Fruit fly (Drosophila melanogaster) whole organism, embryonic: ENCODE results near the gene Gr89a.

Experiments
- Abd-B ChIP-seq: fragments of 200-800 bp; sonication (Bioruptor generic); optimal IDR thresholded peaks from 2 replicates; lab custom pipeline; 2018; ENCODE audit warnings: missing biosample characterization, mild to moderate bottlenecking, missing genetic modification characterization, moderate library complexity
- Ada2b ChIP-seq: fragments of 200-800 bp; sonication (Bioruptor generic); IDR thresholded peaks from 2 replicates; pipeline ENCODE4 v1.3.6; 2022; ENCODE audit warnings: missing biosample characterization, missing genetic modification characterization
- Adf1 ChIP-seq: fragments of 200-800 bp; sonication (Bioruptor generic); IDR thresholded peaks from 2 replicates; pipeline ENCODE4 v1.3.6; 2022; ENCODE audit warnings: missing biosample characterization, missing genetic modification characterization
- Awh ChIP-seq: fragments of 200-800 bp; sonication (Bioruptor generic); IDR thresholded peaks from 2 replicates; pipeline ENCODE4, ENCODE4 v1.3.6; 2022; ENCODE audit warnings: missing biosample characterization, missing genetic modification characterization
- Blimp-1 ChIP-seq: fragments of 200-800 bp; sonication (Bioruptor generic); optimal IDR thresholded peaks from 3 replicates; lab custom pipeline; 2018; ENCODE audit warnings: missing biosample characterization, missing genetic modification characterization, mild to moderate bottlenecking, moderate library complexity, missing genetic modification reagents
- CG11398 ChIP-seq: fragments of 200-800 bp; sonication (Bioruptor generic); optimal IDR thresholded peaks from 2 replicates; lab custom pipeline; 2016; ENCODE audit warnings: missing biosample characterization, missing genetic modification characterization
- CG11504 ChIP-seq: fragments of 200-800 bp; sonication (Bioruptor generic); optimal IDR thresholded peaks from 3 replicates; lab custom pipeline; 2019; ENCODE audit warnings: missing biosample characterization, mild to moderate bottlenecking, missing genetic modification characterization, moderate library complexity
- CG12071 ChIP-seq: fragments of 200-800 bp; sonication (Bioruptor generic); optimal IDR thresholded peaks from 3 replicates; lab custom pipeline; 2018; ENCODE audit warnings: missing biosample characterization, mild to moderate bottlenecking, missing genetic modification characterization
- CG12659 ChIP-seq: fragments of 200-800 bp; sonication (Bioruptor generic); optimal IDR thresholded peaks from 3 replicates; lab custom pipeline; 2017; ENCODE audit warnings: mild to moderate bottlenecking, missing biosample characterization, missing genetic modification reagents, missing genetic modification characterization
- CG12942 ChIP-seq: fragments of 200-800 bp; sonication (Bioruptor generic); optimal IDR thresholded peaks from 3 replicates; lab custom pipeline; 2016; ENCODE audit warnings: missing biosample characterization, missing genetic modification characterization
- CG15514 ChIP-seq: fragments of 200-800 bp; sonication (Bioruptor generic); optimal IDR thresholded peaks from 3 replicates; lab custom pipeline; 2017; ENCODE audit warnings: missing biosample characterization, missing genetic modification characterization, mild to moderate bottlenecking, moderate library complexity, missing genetic modification reagents
- CG1603 ChIP-seq: fragments of 200-800 bp; sonication (Bioruptor generic); optimal IDR thresholded peaks from 2 replicates; lab custom pipeline; 2019; ENCODE audit warnings: missing biosample characterization, mild to moderate bottlenecking, missing genetic modification characterization, moderate library complexity
- CG2889 ChIP-seq: fragments of 200-800 bp; sonication (Bioruptor generic); IDR thresholded peaks from 3 replicates; pipeline ENCODE4 v1.3.6; 2022; ENCODE audit warnings: missing biosample characterization, missing genetic modification characterization
- CG33213 ChIP-seq: fragments of 200-800 bp; sonication (Bioruptor generic); optimal IDR thresholded peaks from 3 replicates; lab custom pipeline; 2016; ENCODE audit warnings: missing biosample characterization, missing genetic modification characterization
- CG3407 ChIP-seq: fragments of 200-800 bp; sonication (Bioruptor generic); optimal IDR thresholded peaks from 2 replicates; lab custom pipeline; 2018; ENCODE audit warnings: missing biosample characterization, mild to moderate bottlenecking, missing genetic modification characterization
- CG4617 ChIP-seq: fragments of 200-800 bp; sonication (Bioruptor generic); optimal IDR thresholded peaks from 3 replicates; lab custom pipeline; 2016; ENCODE audit warnings: missing biosample characterization, missing genetic modification characterization, borderline replicate concordance
- CG6791 ChIP-seq: fragments of 200-800 bp; sonication (Bioruptor generic); IDR thresholded peaks from 3 replicates; pipeline ENCODE4 v1.3.6; 2022; ENCODE audit warnings: missing biosample characterization, missing genetic modification characterization; ENCODE audit not compliant: partially characterized antibody
- CG8944 ChIP-seq: fragments of 200-800 bp; sonication (Bioruptor generic); optimal IDR thresholded peaks from 3 replicates; lab custom pipeline; 2016; ENCODE audit warnings: missing biosample characterization, missing genetic modification characterization
- Dek ChIP-seq: fragments of 200-800 bp; sonication (Bioruptor generic); optimal IDR thresholded peaks from 3 replicates; lab custom pipeline; 2019; ENCODE audit warnings: missing biosample characterization, mild to moderate bottlenecking, missing genetic modification characterization, moderate library complexity
- Dll ChIP-seq: fragments of 200-800 bp; sonication (Bioruptor generic); IDR thresholded peaks from 4 replicates; pipeline ENCODE4 v1.3.6; 2022; ENCODE audit warnings: missing biosample characterization, missing genetic modification characterization; ENCODE audit not compliant: partially characterized antibody
- ERR ChIP-seq: fragments of 200-800 bp; sonication (Bioruptor generic); optimal IDR thresholded peaks from 2 replicates; lab custom pipeline; 2016; ENCODE audit warnings: missing biosample characterization, missing genetic modification characterization
- Fer1 ChIP-seq: fragments of 200-800 bp; sonication (Bioruptor generic); optimal IDR thresholded peaks from 2 replicates; lab custom pipeline; 2017; ENCODE audit warnings: missing biosample characterization, mild to moderate bottlenecking, missing genetic modification characterization
- GATAe ChIP-seq: fragments of 200-800 bp; sonication (Bioruptor generic); conservative IDR thresholded peaks from 2 replicates; pipeline ENCODE4 v1.3.6; 2022; ENCODE audit warnings: missing biosample characterization, missing genetic modification characterization
- HLH54F ChIP-seq: fragments of 200-800 bp; sonication (Bioruptor generic); optimal IDR thresholded peaks from 3 replicates; lab custom pipeline; 2016; ENCODE audit warnings: missing biosample characterization, missing genetic modification characterization
- Hey ChIP-seq: fragments of 200-800 bp; sonication (Bioruptor generic); optimal IDR thresholded peaks from 3 replicates; lab custom pipeline; 2018; ENCODE audit warnings: missing biosample characterization, mild to moderate bottlenecking, missing genetic modification characterization
- HmgD ChIP-seq: fragments of 200-800 bp; sonication (Bioruptor generic); optimal IDR thresholded peaks from 3 replicates; lab custom pipeline; 2016; ENCODE audit warnings: missing biosample characterization, missing genetic modification characterization
- Nf-YB ChIP-seq: fragments of 200-800 bp; sonication (Bioruptor generic); optimal IDR thresholded peaks from 3 replicates; lab custom pipeline; 2019; ENCODE audit warnings: missing biosample characterization, mild to moderate bottlenecking, missing genetic modification characterization, moderate library complexity
- Oli ChIP-seq: fragments of 200-800 bp; sonication (Bioruptor generic); optimal IDR thresholded peaks from 2 replicates; lab custom pipeline; 2018; ENCODE audit warnings: missing biosample characterization, mild to moderate bottlenecking, missing genetic modification characterization, moderate library complexity
- Ptx1 ChIP-seq: fragments of 200-800 bp; sonication (Bioruptor generic); IDR thresholded peaks from 2 replicates; pipeline ENCODE4 v1.3.6; 2022; ENCODE audit warnings: missing biosample characterization, missing genetic modification characterization
- Taf1 ChIP-seq: fragments of 200-800 bp; sonication (Bioruptor generic); IDR thresholded peaks from 2 replicates; pipeline ENCODE4 v1.3.6; 2022; ENCODE audit warnings: missing biosample characterization, missing genetic modification characterization
- al ChIP-seq: fragments of 200-800 bp; sonication (Bioruptor generic); IDR thresholded peaks from 2 replicates; pipeline ENCODE4 v1.3.6; 2022; ENCODE audit warnings: missing biosample characterization, missing genetic modification characterization
- cad ChIP-seq: fragments of >200 bp; optimal IDR thresholded peaks from 2 replicates; lab custom pipeline; 2017; ENCODE audit warnings: missing biosample characterization, missing genetic modification characterization
- cg ChIP-seq: fragments of 200-800 bp; sonication (Bioruptor generic); optimal IDR thresholded peaks from 3 replicates; lab custom pipeline; 2019; ENCODE audit warnings: missing biosample characterization, mild to moderate bottlenecking, missing genetic modification characterization, moderate library complexity
- chn ChIP-seq: fragments of 200-800 bp; sonication (Bioruptor generic); optimal IDR thresholded peaks from 2 replicates; lab custom pipeline; 2016; ENCODE audit warnings: missing biosample characterization, missing genetic modification characterization
- crc ChIP-seq: fragments of 200-800 bp; sonication (Bioruptor generic); optimal IDR thresholded peaks from 2 replicates; lab custom pipeline; 2016; ENCODE audit warnings: missing biosample characterization, missing genetic modification characterization
- crol ChIP-seq: fragments of 200-800 bp; sonication (Bioruptor generic); IDR thresholded peaks from 2 replicates; pipeline ENCODE4 v1.3.6; 2022; ENCODE audit warnings: missing biosample characterization, missing genetic modification characterization
- crp ChIP-seq, 2 experiments: fragments of 200-800 bp; sonication (Bioruptor generic); optimal IDR thresholded peaks; 2 replicates in 1 of 2; 3 replicates in 1 of 2; lab custom pipeline; 2017; ENCODE audit warnings: missing biosample characterization in 2 of 2, missing genetic modification characterization in 2 of 2, mild to moderate bottlenecking in 1 of 2, moderate library complexity in 1 of 2
- ham ChIP-seq: fragments of 200-800 bp; sonication (Bioruptor generic); IDR thresholded peaks from 2 replicates; pipeline ENCODE4 v1.3.6; 2022; ENCODE audit warnings: missing biosample characterization, missing genetic modification characterization
- ind ChIP-seq: fragments of 200-800 bp; sonication (Bioruptor generic); optimal IDR thresholded peaks from 3 replicates; lab custom pipeline; 2016; ENCODE audit warnings: missing biosample characterization, missing genetic modification characterization
- kay ChIP-seq: fragments of 200-800 bp; sonication (Bioruptor generic); optimal IDR thresholded peaks from 2 replicates; lab custom pipeline; 2016; ENCODE audit warnings: missing biosample characterization, missing genetic modification characterization
- kni ChIP-seq: fragments of 200-800 bp; sonication (Bioruptor generic); optimal IDR thresholded peaks from 3 replicates; lab custom pipeline; 2017; ENCODE audit warnings: mild to moderate bottlenecking, missing biosample characterization, missing genetic modification reagents, missing genetic modification characterization
- oc ChIP-seq: fragments of 200-800 bp; sonication (Bioruptor generic); optimal IDR thresholded peaks from 2 replicates; lab custom pipeline; 2018; ENCODE audit warnings: missing biosample characterization, mild to moderate bottlenecking, missing genetic modification characterization, moderate library complexity
- otp ChIP-seq: fragments of 200-800 bp; sonication (Bioruptor generic); IDR thresholded peaks from 3 replicates; pipeline ENCODE4, ENCODE4 v1.3.6; 2022; ENCODE audit warnings: missing biosample characterization, missing genetic modification characterization
- phol ChIP-seq: fragments of 200-800 bp; sonication (Bioruptor generic); optimal IDR thresholded peaks from 3 replicates; lab custom pipeline; 2018; ENCODE audit warnings: missing biosample characterization, mild to moderate bottlenecking, missing genetic modification characterization, moderate library complexity
- pita ChIP-seq: fragments of 200-800 bp; sonication (Bioruptor generic); optimal IDR thresholded peaks from 2 replicates; lab custom pipeline; 2017; ENCODE audit warnings: missing biosample characterization, mild to moderate bottlenecking, missing genetic modification characterization
- prd ChIP-seq, 3 experiments: fragments of >200 bp in 2 of 3; fragments of 200-800 bp in 1 of 3; sonication (Bioruptor generic) in 1 of 3; optimal IDR thresholded peaks in 2 of 3; IDR thresholded peaks in 1 of 3; 2 replicates in 2 of 3; 3 replicates in 1 of 3; pipeline versions ENCODE4 v1.3.6 to Lab custom; 2017 to 2022; ENCODE audit warnings: missing biosample characterization in 1 of 3, missing genetic modification characterization in 1 of 3
- pros ChIP-seq: fragments of 200-800 bp; sonication (Bioruptor generic); optimal IDR thresholded peaks from 3 replicates; lab custom pipeline; 2019; ENCODE audit warnings: missing biosample characterization, mild to moderate bottlenecking, missing genetic modification characterization, moderate library complexity
- pzg ChIP-seq: fragments of 200-800 bp; sonication (Bioruptor generic); optimal IDR thresholded peaks from 3 replicates; lab custom pipeline; 2018; ENCODE audit warnings: missing biosample characterization, mild to moderate bottlenecking, missing genetic modification characterization, moderate library complexity
- schlank ChIP-seq: fragments of 200-800 bp; sonication (Bioruptor generic); optimal IDR thresholded peaks from 2 replicates; lab custom pipeline; 2018; ENCODE audit warnings: missing biosample characterization, mild to moderate bottlenecking, missing genetic modification characterization
- vnd ChIP-seq: fragments of 200-800 bp; sonication (Bioruptor generic); IDR thresholded peaks from 3 replicates; pipeline ENCODE4 v1.3.6; 2022; ENCODE audit warnings: missing biosample characterization, missing genetic modification characterization; ENCODE audit not compliant: partially characterized antibody
- vvl ChIP-seq: fragments of 200-800 bp; sonication (Bioruptor generic); IDR thresholded peaks from 2 replicates; pipeline ENCODE4 v1.3.6; 2022; ENCODE audit warnings: missing biosample characterization, missing genetic modification characterization
- zfh2 ChIP-seq: fragments of 200-800 bp; sonication (Bioruptor generic); optimal IDR thresholded peaks from 2 replicates; lab custom pipeline; 2016; ENCODE audit warnings: missing biosample characterization, missing genetic modification characterization

Gr89a gene

dm6 chr3R:16525555-16525954 lies 26.8 kb upstream of the Gr89a start (continued):
- TF ChIP-seq Oli (tag; lab: Kevin White, UChicago): no peak
- TF ChIP-seq Abd-B (GFP tag; lab: Kevin White, UChicago): no peak
- TF ChIP-seq CG8944: no peak
- TF ChIP-seq CG15514 (GFP tag; lab: Kevin White, UChicago): no peak
- no peak for TF ChIP-seq chn (GFP tag; lab: Kevin White, UChicago)
- no peak for TF ChIP-seq Awh (GFP tag; lab: Robert Waterston, UW)
- TF ChIP-seq Taf1: no peak
- TF ChIP-seq Dll (GFP tag; lab: Robert Waterston, UW): no peak
- TF ChIP-seq HLH54F (GFP tag; lab: Kevin White, UChicago): no peak
- no peak for TF ChIP-seq CG2889 (GFP tag; lab: Robert Waterston, UW)
- no peak for TF ChIP-seq CG12659 (GFP tag; lab: Kevin White, UChicago)
- no peak for TF ChIP-seq Hey (tag; lab: Kevin White, UChicago)
- TF ChIP-seq CG33213 (GFP tag; lab: Kevin White, UChicago): no peak
- peak; percentile 89 for TF ChIP-seq pros (GFP tag; lab: Kevin White, UChicago)
- no peak for TF ChIP-seq CG12942
- TF ChIP-seq kni (GFP tag; lab: Kevin White, UChicago): no peak
- no peak for TF ChIP-seq schlank (tag; lab: Kevin White, UChicago)
- TF ChIP-seq al (GFP tag; lab: Robert Waterston, UW): no peak
- TF ChIP-seq Nf-YB (GFP tag; lab: Kevin White, UChicago): peak; percentile 12
- no peak for TF ChIP-seq Adf1 (GFP tag; lab: Robert Waterston, UW)
- TF ChIP-seq vvl (GFP tag; lab: Robert Waterston, UW): peak; percentile 23; the same call in 1 of the 2 replicates
- TF ChIP-seq crol: no peak
- TF ChIP-seq crp (GFP tag; optimal IDR thresholded peaks at IDR 0.05; lab: Kevin White, UChicago): no peak
- TF ChIP-seq GATAe (GFP tag; lab: Robert Waterston, UW): no peak
- no peak for TF ChIP-seq ham (GFP tag; lab: Robert Waterston, UW)
- TF ChIP-seq CG11504: no peak
- TF ChIP-seq Dek (tag; lab: Kevin White, UChicago): no peak
- TF ChIP-seq phol: no peak
- TF ChIP-seq crc (GFP tag; lab: Kevin White, UChicago): no peak
- no peak for TF ChIP-seq ind
- no peak for TF ChIP-seq vnd (GFP tag; lab: Robert Waterston, UW)
- TF ChIP-seq Fer1 (GFP tag; lab: Kevin White, UChicago): no peak
- no peak for TF ChIP-seq ERR (GFP tag; lab: Kevin White, UChicago)
- TF ChIP-seq CG12071 (GFP tag; lab: Kevin White, UChicago): no peak
- TF ChIP-seq zfh2: no peak
- TF ChIP-seq Ada2b (GFP tag; lab: Robert Waterston, UW): no peak
- TF ChIP-seq CG11398: no peak
- TF ChIP-seq cad (GFP tag; lab: Kevin White, UChicago): no peak
- TF ChIP-seq kay (GFP tag; lab: Kevin White, UChicago): no peak
- peak; percentile 79 for TF ChIP-seq oc (tag; lab: Kevin White, UChicago)

dm6 chr3R:16524593-16525111 lies 25.9 kb upstream of the Gr89a start:
- TF ChIP-seq Blimp-1 (GFP tag; lab: Kevin White, UChicago) (peak; percentile 77), cg (GFP tag; lab: Kevin White, UChicago) (no peak), pzg (no peak), otp (GFP tag; lab: Robert Waterston, UW) (peak; percentile 63; the same call in 1 of the 3 replicates), CG1603 (peak; percentile 83), prd (optimal IDR thresholded peaks at IDR 0.05; lab: Kevin White, UChicago) (no peak), prd (GFP tag; IDR thresholded peaks at IDR 0.05; lab: Robert Waterston, UW) (peak; percentile 28; the same call in 1 of the 3 replicates), HmgD (GFP tag; lab: Kevin White, UChicago) (no peak), CG6791 (GFP tag; lab: Robert Waterston, UW) (no peak), CG4617 (GFP tag; lab: Kevin White, UChicago) (no peak), pita (no peak), CG3407 (GFP tag; lab: Kevin White, UChicago) (peak; percentile 65), Ptx1 (no peak)
